Worm (Caenorhabditis elegans) whole organism, L1 larva: Measurements from ENCODE around the gene F43C1.5.

ENCODE experiments used
- C04F5.9 ChIP-seq: sonication (generic microtip); optimal IDR thresholded peaks from 2 replicates; lab custom pipeline; 2016; ENCODE audit warnings: missing genetic modification characterization, missing compliant biosample characterization
- C16A3.4 ChIP-seq: fragments of 150-350 bp; optimal IDR thresholded peaks from 2 replicates; lab custom pipeline; 2014; ENCODE audit warnings: missing biosample characterization, missing genetic modification characterization
- F16B12.6 ChIP-seq: fragments of 150-350 bp; optimal IDR thresholded peaks from 2 replicates; lab custom pipeline; 2014; ENCODE audit warnings: missing biosample characterization, missing genetic modification characterization
- aha-1 ChIP-seq: fragments of 150-350 bp; optimal IDR thresholded peaks from 2 replicates; lab custom pipeline; 2014; ENCODE audit warnings: missing biosample characterization, missing genetic modification characterization
- alr-1 ChIP-seq: fragments of 200-800 bp; sonication (Bioruptor generic); optimal IDR thresholded peaks from 2 replicates; lab custom pipeline; 2018; ENCODE audit warnings: borderline replicate concordance, mild to moderate bottlenecking, missing genetic modification characterization, missing compliant biosample characterization
- aly-2 ChIP-seq: fragments of 150-350 bp; optimal IDR thresholded peaks from 2 replicates; lab custom pipeline; 2014; ENCODE audit warnings: missing biosample characterization, missing genetic modification characterization
- ama-1 ChIP-seq: fragments of 150-350 bp; optimal IDR thresholded peaks from 2 replicates; lab custom pipeline; 2014
- blmp-1 ChIP-seq: fragments of 150-350 bp; optimal IDR thresholded peaks from 2 replicates; lab custom pipeline; 2014; ENCODE audit warnings: missing biosample characterization, missing genetic modification characterization
- ceh-8 ChIP-seq: fragments of 200-800 bp; sonication (Bioruptor generic); optimal IDR thresholded peaks from 2 replicates; lab custom pipeline; 2018; ENCODE audit warnings: mild to moderate bottlenecking, missing genetic modification characterization, moderate library complexity, missing compliant biosample characterization
- ceh-82 ChIP-seq, 3 experiments: fragments of 150-350 bp in 1 of 3; sonication (generic microtip) in 2 of 3; optimal IDR thresholded peaks; 2 replicates each; lab custom pipeline; 2014 to 2017; ENCODE audit warnings: missing biosample characterization in 3 of 3, missing genetic modification characterization in 3 of 3
- ceh-90 ChIP-seq: sonication (generic microtip); optimal IDR thresholded peaks from 2 replicates; lab custom pipeline; 2016; ENCODE audit warnings: missing genetic modification characterization, missing compliant biosample characterization
- ces-1 ChIP-seq: fragments of 150-350 bp; optimal IDR thresholded peaks from 2 replicates; lab custom pipeline; 2014; ENCODE audit warnings: missing biosample characterization, missing genetic modification reagents, missing genetic modification characterization
- efl-1 ChIP-seq, 4 experiments: fragments of 150-350 bp; optimal IDR thresholded peaks in 3 of 4; peaks in 1 of 4; 1 replicate in 1 of 4; 2 replicates in 3 of 4; lab custom pipeline; 2014; ENCODE audit warnings: missing biosample characterization in 2 of 4, missing genetic modification characterization in 2 of 4, missing genetic modification reagents in 2 of 4
- efl-3 ChIP-seq: fragments of 200-800 bp; sonication (Bioruptor generic); optimal IDR thresholded peaks from 2 replicates; lab custom pipeline; 2018; ENCODE audit warnings: mild to moderate bottlenecking, missing genetic modification characterization, missing compliant biosample characterization
- egl-13 ChIP-seq: sonication (generic microtip); optimal IDR thresholded peaks from 2 replicates; lab custom pipeline; 2016; ENCODE audit warnings: missing genotype, missing genetic modification reagents, missing genetic modification characterization, missing compliant biosample characterization
- egl-27 ChIP-seq, 2 experiments: fragments of 150-350 bp in 1 of 2; sonication (generic microtip); optimal IDR thresholded peaks; 3 replicates each; lab custom pipeline; 2017 to 2018; ENCODE audit warnings: missing biosample characterization in 2 of 2, missing genetic modification characterization in 2 of 2, missing genetic modification reagents in 2 of 2
- elt-3 ChIP-seq, 6 experiments: fragments of 150-350 bp in 1 of 6; sonication (generic microtip); optimal IDR thresholded peaks; 2 replicates each; lab custom pipeline; 2017 to 2018; ENCODE audit warnings: missing biosample characterization in 6 of 6, missing genetic modification characterization in 6 of 6, inconsistent platforms in 1 of 6
- ets-5 ChIP-seq: fragments of 200-800 bp; sonication (Bioruptor generic); IDR thresholded peaks from 2 replicates; pipeline ENCODE4 v1.3.6; 2022; ENCODE audit warnings: missing genetic modification characterization, missing compliant biosample characterization
- fkh-10 ChIP-seq: sonication (generic microtip); optimal IDR thresholded peaks from 2 replicates; lab custom pipeline; 2017; ENCODE audit warnings: missing biosample characterization, missing genetic modification reagents, missing genetic modification characterization
- hlh-4 ChIP-seq: sonication (generic microtip); optimal IDR thresholded peaks from 2 replicates; lab custom pipeline; 2016; ENCODE audit warnings: mild to moderate bottlenecking, missing genetic modification characterization, missing compliant biosample characterization
- hpl-2 ChIP-seq: fragments of 150-350 bp; optimal IDR thresholded peaks from 2 replicates; lab custom pipeline; 2014; ENCODE audit warnings: missing biosample characterization, missing genetic modification reagents, missing genetic modification characterization
- irx-1 ChIP-seq: sonication (generic microtip); optimal IDR thresholded peaks from 2 replicates; lab custom pipeline; 2016; ENCODE audit warnings: missing genetic modification characterization, missing compliant biosample characterization
- jun-1 ChIP-seq: fragments of 150-350 bp; optimal IDR thresholded peaks from 2 replicates; lab custom pipeline; 2014; ENCODE audit warnings: missing biosample characterization, missing genetic modification reagents, missing genetic modification characterization
- lin-13 ChIP-seq: fragments of 150-350 bp; optimal IDR thresholded peaks from 2 replicates; lab custom pipeline; 2014; ENCODE audit warnings: missing biosample characterization, missing genetic modification reagents, missing genetic modification characterization
- lin-14 ChIP-seq: fragments of 200-800 bp; sonication (Bioruptor generic); optimal IDR thresholded peaks from 2 replicates; lab custom pipeline; 2018; ENCODE audit warnings: mild to moderate bottlenecking, missing genetic modification characterization, moderate library complexity, missing compliant biosample characterization
- lin-15B ChIP-seq: fragments of 150-350 bp; sonication (generic microtip); optimal IDR thresholded peaks from 3 replicates; lab custom pipeline; 2014; ENCODE audit warnings: missing biosample characterization, missing genetic modification characterization
- lin-35 ChIP-seq, 2 experiments: fragments of 150-350 bp; optimal IDR thresholded peaks; 2 replicates each; lab custom pipeline; 2014; ENCODE audit warnings: missing biosample characterization in 2 of 2, missing genetic modification characterization in 2 of 2, missing genetic modification reagents in 2 of 2
- lin-39 ChIP-seq: fragments of 150-350 bp; optimal IDR thresholded peaks from 2 replicates; lab custom pipeline; 2014; ENCODE audit warnings: missing biosample characterization, missing genetic modification reagents, missing genetic modification characterization
- lsy-2 ChIP-seq, 2 experiments: fragments of 150-350 bp; optimal IDR thresholded peaks; 2 replicates each; lab custom pipeline; 2014; ENCODE audit warnings: missing biosample characterization in 2 of 2, missing genetic modification characterization in 2 of 2
- mdl-1 ChIP-seq, 2 experiments: fragments of 150-350 bp; optimal IDR thresholded peaks; 2 replicates each; lab custom pipeline; 2014 to 2017; ENCODE audit warnings: missing biosample characterization in 2 of 2, missing genetic modification characterization in 2 of 2, inconsistent platforms in 1 of 2
- mef-2 ChIP-seq: fragments of 150-350 bp; optimal IDR thresholded peaks from 2 replicates; lab custom pipeline; 2014; ENCODE audit warnings: missing biosample characterization, missing genetic modification characterization
- nhr-11 ChIP-seq: fragments of 150-350 bp; optimal IDR thresholded peaks from 2 replicates; lab custom pipeline; 2014; ENCODE audit warnings: missing biosample characterization, missing genetic modification characterization
- nhr-19 ChIP-seq: fragments of 200-800 bp; sonication (Bioruptor generic); conservative IDR thresholded peaks from 2 replicates; pipeline ENCODE4 v1.3.6; 2022; ENCODE audit warnings: missing genetic modification characterization, missing compliant biosample characterization
- nhr-71 ChIP-seq: sonication (generic microtip); optimal IDR thresholded peaks from 2 replicates; lab custom pipeline; 2016; ENCODE audit warnings: mild to moderate bottlenecking, missing genetic modification characterization, moderate library complexity, missing compliant biosample characterization
- nhr-77 ChIP-seq: fragments of 150-350 bp; optimal IDR thresholded peaks from 2 replicates; lab custom pipeline; 2014; ENCODE audit warnings: missing biosample characterization, missing genetic modification characterization
- nhr-90 ChIP-seq: sonication (generic microtip); optimal IDR thresholded peaks from 2 replicates; lab custom pipeline; 2016; ENCODE audit warnings: mild to moderate bottlenecking, missing genetic modification characterization, missing compliant biosample characterization; ENCODE audit not compliant: poor library complexity
- snu-23 ChIP-seq: sonication (generic microtip); optimal IDR thresholded peaks from 2 replicates; lab custom pipeline; 2016; ENCODE audit warnings: missing genetic modification characterization, missing compliant biosample characterization
- swsn-7 ChIP-seq: sonication (generic microtip); optimal IDR thresholded peaks from 2 replicates; lab custom pipeline; 2016; ENCODE audit warnings: missing genetic modification characterization, missing compliant biosample characterization
- unc-30 ChIP-seq: sonication (generic microtip); optimal IDR thresholded peaks from 2 replicates; lab custom pipeline; 2017; ENCODE audit warnings: missing biosample characterization, missing genetic modification characterization
- unc-86 ChIP-seq: sonication (generic microtip); optimal IDR thresholded peaks from 2 replicates; lab custom pipeline; 2016; ENCODE audit warnings: missing genetic modification characterization, missing compliant biosample characterization
- xbp-1 ChIP-seq: sonication (generic microtip); optimal IDR thresholded peaks from 2 replicates; lab custom pipeline; 2016; ENCODE audit warnings: missing genetic modification characterization, missing compliant biosample characterization

The F43C1.5 gene

ce11 chrIII:4204072-4204471 lies 24.9 kb upstream of the F43C1.5 start, which contains the start of the genes pelo-1 and R74.7 (continued):
- TF ChIP-seq ces-1 (GFP tag; lab: Kevin White, UChicago): no peak
- TF ChIP-seq ama-1 (lab: Kevin White, UChicago): no peak
- no peak for TF ChIP-seq fkh-10 (GFP tag; lab: Kevin White, UChicago)
- peak; percentile 2 for TF ChIP-seq swsn-7 (tag; lab: Kevin White, UChicago)
- no peak for TF ChIP-seq egl-13 (tag; lab: Kevin White, UChicago)
- TF ChIP-seq C16A3.4 (tag; lab: Kevin White, UChicago): no peak
- TF ChIP-seq C04F5.9 (tag; lab: Kevin White, UChicago): no peak
- TF ChIP-seq nhr-19: no peak
- no peak for TF ChIP-seq ceh-8 (GFP tag; lab: Kevin White, UChicago)
- TF ChIP-seq snu-23: peak; percentile 18
- no peak for TF ChIP-seq lin-13
- TF ChIP-seq lsy-2 (tag; optimal IDR thresholded peaks at IDR 0.05; lab: Kevin White, UChicago): peak in 1 of 2 experiments; percentile 66
- peak; percentile 19 to 33 for TF ChIP-seq efl-1 (optimal IDR thresholded peaks at IDR 0.05; lab: Kevin White, UChicago)
- TF ChIP-seq efl-1 (GFP tag; optimal IDR thresholded peaks at IDR 0.05 in 1 of 2; lab: Kevin White, UChicago): peak in 1 of 2 experiments; percentile 25
- peak; percentile 41 for TF ChIP-seq nhr-71 (tag; lab: Kevin White, UChicago)
- peak in 1 of 2 experiments; percentile 47 for TF ChIP-seq lin-35 (GFP tag; optimal IDR thresholded peaks at IDR 0.05; lab: Kevin White, UChicago)
- no peak for TF ChIP-seq alr-1 (tag; lab: Kevin White, UChicago)
- no peak for TF ChIP-seq ets-5 (GFP tag; lab: Robert Waterston, UW)
- peak; percentile 21 for TF ChIP-seq lin-15B
- TF ChIP-seq blmp-1 (tag; lab: Kevin White, UChicago): peak; percentile 29
- TF ChIP-seq lin-14 (GFP tag; lab: Kevin White, UChicago): peak; percentile 36
- no peak for TF ChIP-seq unc-30 (tag; lab: Kevin White, UChicago)
- TF ChIP-seq ceh-90: no peak
- no peak for TF ChIP-seq nhr-90
- no peak for TF ChIP-seq aha-1
- no peak for TF ChIP-seq jun-1 (tag; lab: Kevin White, UChicago)
- no peak for TF ChIP-seq aly-2 (tag; lab: Kevin White, UChicago)
- no peak for TF ChIP-seq F16B12.6 (tag; lab: Kevin White, UChicago)
- no peak for TF ChIP-seq hlh-4 (tag; lab: Kevin White, UChicago)
- no peak for TF ChIP-seq unc-86
- peak; percentile 8 for TF ChIP-seq lin-39 (tag; lab: Kevin White, UChicago)
- TF ChIP-seq elt-3 (tag; optimal IDR thresholded peaks at IDR 0.05; lab: Kevin White, UChicago): no peak
- no peak for TF ChIP-seq mef-2 (tag; lab: Kevin White, UChicago)
- TF ChIP-seq, all 84 proteins: peak for 18

DNA sequence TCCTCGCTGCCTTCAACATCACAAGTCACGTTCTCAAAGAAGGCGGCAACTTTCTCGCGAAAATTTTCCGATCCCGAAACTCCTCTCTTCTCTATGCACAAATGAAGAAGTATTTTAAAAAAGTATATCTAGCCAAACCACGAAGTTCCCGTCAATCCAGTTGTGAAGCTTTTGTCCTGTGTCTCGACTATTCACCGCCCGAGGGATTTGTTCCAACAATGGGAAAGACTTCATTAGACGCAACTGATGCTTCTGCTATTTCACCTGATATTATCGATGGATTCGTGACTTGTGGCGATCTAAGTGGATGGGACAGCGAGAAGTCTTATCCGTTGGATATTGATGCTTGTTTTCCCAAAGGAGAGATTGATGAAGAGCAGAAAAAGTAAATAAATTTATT lies 24.0 kb upstream of the F43C1.5 start:
- TF ChIP-seq egl-27 (tag; optimal IDR thresholded peaks at IDR 0.05; lab: Kevin White, UChicago): no peak
- TF ChIP-seq ceh-82 (tag; optimal IDR thresholded peaks at IDR 0.05; lab: Kevin White, UChicago): no peak
- TF ChIP-seq xbp-1: no peak
- no peak for TF ChIP-seq nhr-77 (tag; lab: Kevin White, UChicago)
- TF ChIP-seq hlh-4 (tag; lab: Kevin White, UChicago): no peak
- TF ChIP-seq alr-1 (tag; lab: Kevin White, UChicago): no peak
- no peak for TF ChIP-seq efl-3
- no peak for TF ChIP-seq lin-35 (GFP tag; optimal IDR thresholded peaks at IDR 0.05; lab: Kevin White, UChicago)
- TF ChIP-seq irx-1 (tag; lab: Kevin White, UChicago): no peak
- no peak for TF ChIP-seq hpl-2 (GFP tag; lab: Kevin White, UChicago)
- TF ChIP-seq elt-3 (tag; optimal IDR thresholded peaks at IDR 0.05; lab: Kevin White, UChicago): no peak
- TF ChIP-seq nhr-11 (tag; lab: Kevin White, UChicago): no peak
- no peak for TF ChIP-seq lin-13
- TF ChIP-seq ces-1 (GFP tag; lab: Kevin White, UChicago): no peak
- TF ChIP-seq mdl-1 (tag; optimal IDR thresholded peaks at IDR 0.05; lab: Kevin White, UChicago): no peak
